Fruit fly (Drosophila melanogaster): ENCODE data around the gene CG42597.

CG42597 gene

dm6 chr2L:22018861-22019270 lies 46.3 kb downstream of the CG42597 start, which contains the start of gene tio (continued):
- TF ChIP-seq sens (GFP tag) (peak; percentile 44), tio (GFP tag; optimal IDR thresholded peaks at IDR 0.05) (no peak), crp (GFP tag; optimal IDR thresholded peaks at IDR 0.05) (no peak), gt (GFP tag; IDR thresholded peaks at IDR 0.05) (no peak), vfl (GFP tag; optimal IDR thresholded peaks at IDR 0.05) (no peak), CG11560 (tag; IDR thresholded peaks at IDR 0.05) (no peak), CG13894 (tag; optimal IDR thresholded peaks at IDR 0.05) (no peak), ara (GFP tag; IDR thresholded peaks at IDR 0.05) (no peak), Blimp-1 (GFP tag; optimal IDR thresholded peaks at IDR 0.05) (no peak), CG18619 (GFP tag; optimal IDR thresholded peaks at IDR 0.05) (no peak), otp (GFP tag; IDR thresholded peaks at IDR 0.05) (no peak), CG15073 (GFP tag; optimal IDR thresholded peaks at IDR 0.05) (no peak), CG11504 (tag; optimal IDR thresholded peaks at IDR 0.05) (no peak), Dip3 (GFP tag; optimal IDR thresholded peaks at IDR 0.05) (no peak), CG15514 (GFP tag; optimal IDR thresholded peaks at IDR 0.05) (no peak), CG30431 (GFP tag; optimal IDR thresholded peaks at IDR 0.05) (no peak), CG14667 (GFP tag; IDR thresholded peaks at IDR 0.05) (no peak), CG17829 (tag; optimal IDR thresholded peaks at IDR 0.05) (no peak), CG14441 (GFP tag; IDR thresholded peaks at IDR 0.05) (no peak), dysf (GFP tag; IDR thresholded peaks at IDR 0.05) (no peak), ase (GFP tag; IDR thresholded peaks at IDR 0.05) (no peak), gcm2 (GFP tag; optimal IDR thresholded peaks at IDR 0.05) (no peak), Hmr (GFP tag; optimal IDR thresholded peaks at IDR 0.05) (no peak), twi (tag; optimal IDR thresholded peaks at IDR 0.05) (no peak), CG15011 (GFP tag; optimal IDR thresholded peaks at IDR 0.05) (no peak), odd (GFP tag; optimal IDR thresholded peaks at IDR 0.05) (no peak), CG7556 (GFP tag; optimal IDR thresholded peaks at IDR 0.05) (no peak), Hmx (GFP tag; optimal IDR thresholded peaks at IDR 0.05) (no peak), Sox100B (GFP tag; optimal IDR thresholded peaks at IDR 0.05) (no peak), CG6854 (GFP tag; optimal IDR thresholded peaks at IDR 0.05) (no peak), onecut (GFP tag; IDR thresholded peaks at IDR 0.05) (no peak), Pdp1 (GFP tag; optimal IDR thresholded peaks at IDR 0.05) (no peak), Hey (tag; optimal IDR thresholded peaks at IDR 0.05) (no peak), CG12942 (GFP tag; optimal IDR thresholded peaks at IDR 0.05) (no peak), Dll (GFP tag; IDR thresholded peaks at IDR 0.05; ENCODE audit: partially characterized antibody) (peak; percentile 71; the same call in 3 of the 4 replicates), gce (GFP tag; IDR thresholded peaks at IDR 0.05) (no peak), CG30403 (GFP tag; optimal IDR thresholded peaks at IDR 0.05) (no peak), lab (GFP tag; optimal IDR thresholded peaks at IDR 0.05) (no peak), Fer3 (tag; optimal IDR thresholded peaks at IDR 0.05) (no peak), CG11085 (GFP tag; IDR thresholded peaks at IDR 0.05) (no peak), wek (GFP tag; optimal IDR thresholded peaks at IDR 0.05) (no peak), kay (GFP tag; optimal IDR thresholded peaks at IDR 0.05) (no peak), Xrp1 (GFP tag; IDR thresholded peaks at IDR 0.05) (no peak), amos (GFP tag; IDR thresholded peaks at IDR 0.05; ENCODE audit: partially characterized antibody) (no peak), ci (GFP tag; IDR thresholded peaks at IDR 0.05) (peak; percentile 61; the same call in 2 of the 3 replicates), bab2 (GFP tag; optimal IDR thresholded peaks at IDR 0.05) (no peak), CG10209 (GFP tag; optimal IDR thresholded peaks at IDR 0.05) (no peak), ham (GFP tag; IDR thresholded peaks at IDR 0.05) (no peak), CG13775 (GFP tag; optimal IDR thresholded peaks at IDR 0.05) (no peak), vnd (GFP tag; IDR thresholded peaks at IDR 0.05; ENCODE audit: partially characterized antibody) (no peak), sug (tag; optimal IDR thresholded peaks at IDR 0.05) (no peak), YL-1 (GFP tag; optimal IDR thresholded peaks at IDR 0.05) (no peak)
